Fruit fly (Drosophila melanogaster) whole organism, embryonic: ENCODE results near the gene CG16903.

Experiments
- Blimp-1 ChIP-seq: fragments of 200-800 bp; sonication (Bioruptor generic); optimal IDR thresholded peaks from 3 replicates; lab custom pipeline; 2018; ENCODE audit warnings: missing biosample characterization, missing genetic modification characterization, mild to moderate bottlenecking, moderate library complexity, missing genetic modification reagents
- Bteb2 ChIP-seq: fragments of 200-800 bp; sonication (Bioruptor generic); optimal IDR thresholded peaks from 2 replicates; lab custom pipeline; 2016; ENCODE audit warnings: missing biosample characterization, missing genetic modification characterization
- CG10209 ChIP-seq: fragments of 200-800 bp; sonication (Bioruptor generic); optimal IDR thresholded peaks from 3 replicates; lab custom pipeline; 2017; ENCODE audit warnings: missing biosample characterization, mild to moderate bottlenecking, missing genetic modification characterization, missing genetic modification reagents
- CG11085 ChIP-seq: fragments of 200-800 bp; sonication (Bioruptor generic); IDR thresholded peaks from 2 replicates; pipeline ENCODE4 v1.3.6; 2022; ENCODE audit warnings: missing biosample characterization, missing genetic modification characterization
- CG11723 ChIP-seq: fragments of 200-800 bp; sonication (Bioruptor generic); optimal IDR thresholded peaks from 2 replicates; lab custom pipeline; 2017; ENCODE audit warnings: missing biosample characterization, mild to moderate bottlenecking, missing genetic modification characterization
- CG12219 ChIP-seq: fragments of 200-800 bp; sonication (Bioruptor generic); optimal IDR thresholded peaks from 3 replicates; lab custom pipeline; 2018; ENCODE audit warnings: missing biosample characterization, mild to moderate bottlenecking, missing genetic modification characterization
- CG14667 ChIP-seq: fragments of 200-800 bp; sonication (Bioruptor generic); IDR thresholded peaks from 2 replicates; pipeline ENCODE4 v1.3.6; 2022; ENCODE audit warnings: missing biosample characterization, missing genetic modification characterization
- CG15696 ChIP-seq: fragments of 200-800 bp; sonication (Bioruptor generic); optimal IDR thresholded peaks from 2 replicates; lab custom pipeline; 2019; ENCODE audit warnings: missing biosample characterization, mild to moderate bottlenecking, missing genetic modification characterization, moderate library complexity
- CG18262 ChIP-seq: fragments of 200-800 bp; optimal IDR thresholded peaks from 3 replicates; lab custom pipeline; 2019; ENCODE audit warnings: missing biosample characterization, mild to moderate bottlenecking, missing genetic modification characterization, moderate library complexity
- CG2116 ChIP-seq: fragments of 200-800 bp; sonication (Bioruptor generic); optimal IDR thresholded peaks from 3 replicates; lab custom pipeline; 2018; ENCODE audit warnings: missing biosample characterization, mild to moderate bottlenecking, missing genetic modification characterization
- CG2120 ChIP-seq: fragments of 200-800 bp; sonication (Bioruptor generic); optimal IDR thresholded peaks from 3 replicates; lab custom pipeline; 2016; ENCODE audit warnings: missing biosample characterization, missing genetic modification characterization
- CG2875 ChIP-seq: fragments of 200-800 bp; sonication (Bioruptor generic); optimal IDR thresholded peaks from 2 replicates; lab custom pipeline; 2017; ENCODE audit warnings: missing biosample characterization, mild to moderate bottlenecking, missing genetic modification characterization, missing genetic modification reagents
- CG33213 ChIP-seq: fragments of 200-800 bp; sonication (Bioruptor generic); optimal IDR thresholded peaks from 3 replicates; lab custom pipeline; 2016; ENCODE audit warnings: missing biosample characterization, missing genetic modification characterization
- CG33557 ChIP-seq: fragments of 200-800 bp; sonication (Bioruptor generic); optimal IDR thresholded peaks from 2 replicates; lab custom pipeline; 2019; ENCODE audit warnings: missing biosample characterization, mild to moderate bottlenecking, missing genetic modification characterization, moderate library complexity
- CG3726 ChIP-seq: fragments of 200-800 bp; sonication (Bioruptor generic); IDR thresholded peaks from 3 replicates; pipeline ENCODE4, ENCODE4 v1.3.6; 2022; ENCODE audit warnings: missing biosample characterization, missing genetic modification characterization
- CG42726 ChIP-seq: fragments of 200-800 bp; sonication (Bioruptor generic); IDR thresholded peaks from 2 replicates; pipeline ENCODE4 v1.3.6; 2022; ENCODE audit warnings: missing biosample characterization, missing genetic modification characterization; ENCODE audit not compliant: partially characterized antibody
- CG5180 ChIP-seq: fragments of 200-800 bp; sonication (Bioruptor generic); optimal IDR thresholded peaks from 3 replicates; lab custom pipeline; 2017; ENCODE audit warnings: missing biosample characterization, missing genetic modification characterization, mild to moderate bottlenecking, moderate library complexity, missing genetic modification reagents
- CG6654 ChIP-seq: fragments of 200-800 bp; sonication (Bioruptor generic); optimal IDR thresholded peaks from 2 replicates; lab custom pipeline; 2017; ENCODE audit warnings: missing biosample characterization, mild to moderate bottlenecking, missing genetic modification characterization
- CG6791 ChIP-seq: fragments of 200-800 bp; sonication (Bioruptor generic); IDR thresholded peaks from 3 replicates; pipeline ENCODE4 v1.3.6; 2022; ENCODE audit warnings: missing biosample characterization, missing genetic modification characterization; ENCODE audit not compliant: partially characterized antibody
- CG7357 ChIP-seq: fragments of 200-800 bp; sonication (Bioruptor generic); IDR thresholded peaks from 3 replicates; pipeline ENCODE4 v1.3.6; 2022; ENCODE audit warnings: missing biosample characterization, missing genetic modification characterization
- CG7987 ChIP-seq: fragments of 200-800 bp; sonication (Bioruptor generic); optimal IDR thresholded peaks from 2 replicates; lab custom pipeline; 2018; ENCODE audit warnings: missing biosample characterization, mild to moderate bottlenecking, missing genetic modification characterization, moderate library complexity
- CG8089 ChIP-seq: fragments of 200-800 bp; sonication (Bioruptor generic); optimal IDR thresholded peaks from 3 replicates; lab custom pipeline; 2016; ENCODE audit warnings: missing biosample characterization, missing genetic modification characterization
- CG8359 ChIP-seq: fragments of 200-800 bp; sonication (Bioruptor generic); optimal IDR thresholded peaks from 2 replicates; lab custom pipeline; 2017; ENCODE audit warnings: missing biosample characterization, mild to moderate bottlenecking, missing genetic modification characterization, borderline replicate concordance
- CG8478 ChIP-seq: fragments of >200 bp; optimal IDR thresholded peaks from 2 replicates; lab custom pipeline; 2018
- CG9609 ChIP-seq: fragments of 200-800 bp; sonication (Bioruptor generic); optimal IDR thresholded peaks from 3 replicates; lab custom pipeline; 2016; ENCODE audit warnings: missing biosample characterization, missing genetic modification characterization
- CHES-1-like ChIP-seq: fragments of 200-800 bp; sonication (Bioruptor generic); optimal IDR thresholded peaks from 2 replicates; lab custom pipeline; 2016; ENCODE audit warnings: missing biosample characterization, missing genetic modification characterization
- Dip2 ChIP-seq: fragments of 200-800 bp; sonication (Bioruptor generic); IDR thresholded peaks from 2 replicates; pipeline ENCODE4 v1.3.6; 2022; ENCODE audit warnings: missing biosample characterization, missing genetic modification characterization
- Gug ChIP-seq: fragments of 200-800 bp; sonication (Bioruptor generic); IDR thresholded peaks from 4 replicates; pipeline ENCODE4 v1.3.6; 2022; ENCODE audit warnings: missing biosample characterization, missing genetic modification characterization
- H2.0 ChIP-seq: fragments of 200-800 bp; sonication (Bioruptor generic); IDR thresholded peaks from 2 replicates; pipeline ENCODE4 v1.3.6; 2022; ENCODE audit warnings: missing biosample characterization, missing genetic modification characterization
- Mrtf ChIP-seq: fragments of 200-800 bp; sonication (Bioruptor generic); IDR thresholded peaks from 3 replicates; pipeline ENCODE4 v1.3.6; 2022; ENCODE audit warnings: missing biosample characterization, missing genetic modification characterization
- Oaz ChIP-seq: fragments of 200-800 bp; sonication (Bioruptor generic); IDR thresholded peaks from 2 replicates; pipeline ENCODE4 v1.3.6; 2022; ENCODE audit warnings: missing biosample characterization, missing genetic modification characterization
- PHDP ChIP-seq: fragments of 200-800 bp; sonication (Bioruptor generic); optimal IDR thresholded peaks from 3 replicates; lab custom pipeline; 2018; ENCODE audit warnings: missing biosample characterization, mild to moderate bottlenecking, missing genetic modification characterization, moderate library complexity
- Six4 ChIP-seq: fragments of 200-800 bp; sonication (Bioruptor generic); optimal IDR thresholded peaks from 2 replicates; lab custom pipeline; 2016; ENCODE audit warnings: missing biosample characterization, missing genetic modification characterization
- bowl ChIP-seq: fragments of 200-800 bp; sonication (Bioruptor generic); IDR thresholded peaks from 2 replicates; pipeline ENCODE4 v1.3.6; 2022; ENCODE audit warnings: missing biosample characterization, missing genetic modification characterization
- btn ChIP-seq: fragments of 200-800 bp; sonication (Bioruptor generic); optimal IDR thresholded peaks from 2 replicates; lab custom pipeline; 2016; ENCODE audit warnings: missing biosample characterization, missing genetic modification characterization
- ci ChIP-seq: fragments of 200-800 bp; sonication (Bioruptor generic); IDR thresholded peaks from 3 replicates; pipeline ENCODE4 v1.3.6; 2022; ENCODE audit warnings: missing biosample characterization, missing genetic modification characterization
- crc ChIP-seq: fragments of 200-800 bp; sonication (Bioruptor generic); optimal IDR thresholded peaks from 2 replicates; lab custom pipeline; 2016; ENCODE audit warnings: missing biosample characterization, missing genetic modification characterization
- ems ChIP-seq: fragments of 200-800 bp; sonication (Bioruptor generic); optimal IDR thresholded peaks from 3 replicates; lab custom pipeline; 2016; ENCODE audit warnings: missing biosample characterization, missing genetic modification characterization
- hth ChIP-seq: fragments of >200 bp; optimal IDR thresholded peaks from 2 replicates; lab custom pipeline; 2017; ENCODE audit warnings: inconsistent platforms
- kah ChIP-seq: fragments of 200-800 bp; sonication (Bioruptor generic); optimal IDR thresholded peaks from 2 replicates; lab custom pipeline; 2018; ENCODE audit warnings: missing biosample characterization, mild to moderate bottlenecking, missing genetic modification characterization
- nmo ChIP-seq: fragments of 200-800 bp; sonication (Bioruptor generic); optimal IDR thresholded peaks from 2 replicates; lab custom pipeline; 2018; ENCODE audit warnings: missing biosample characterization, mild to moderate bottlenecking, missing genetic modification characterization, moderate library complexity
- pan ChIP-seq, 4 experiments: fragments of >200 bp in 3 of 4; fragments of 200-800 bp in 1 of 4; sonication (Bioruptor generic) in 1 of 4; optimal IDR thresholded peaks in 3 of 4; IDR thresholded peaks in 1 of 4; 2 replicates each; pipeline versions ENCODE4 v1.3.6 to Lab custom; 2017 to 2022; ENCODE audit warnings: missing biosample characterization in 2 of 4, missing genetic modification characterization in 2 of 4, mixed read lengths in 1 of 4
- sc ChIP-seq, 3 experiments: fragments of >200 bp in 2 of 3; fragments of 200-800 bp in 1 of 3; sonication (Bioruptor generic) in 1 of 3; optimal IDR thresholded peaks; 2 replicates in 2 of 3; 3 replicates in 1 of 3; lab custom pipeline; 2017; ENCODE audit warnings: mild to moderate bottlenecking in 1 of 3, missing biosample characterization in 1 of 3, missing genetic modification characterization in 1 of 3, missing genetic modification reagents in 1 of 3
- slou ChIP-seq: fragments of 200-800 bp; sonication (Bioruptor generic); optimal IDR thresholded peaks from 3 replicates; lab custom pipeline; 2016; ENCODE audit warnings: missing biosample characterization, missing genetic modification characterization
- so ChIP-seq: fragments of 200-800 bp; sonication (Bioruptor generic); IDR thresholded peaks from 3 replicates; pipeline ENCODE4 v1.3.6; 2022; ENCODE audit warnings: missing biosample characterization, missing genetic modification characterization
- usp ChIP-seq: fragments of >200 bp; optimal IDR thresholded peaks from 2 replicates; lab custom pipeline; 2017; ENCODE audit warnings: missing biosample characterization, missing genetic modification characterization
- vnd ChIP-seq: fragments of 200-800 bp; sonication (Bioruptor generic); IDR thresholded peaks from 3 replicates; pipeline ENCODE4 v1.3.6; 2022; ENCODE audit warnings: missing biosample characterization, missing genetic modification characterization; ENCODE audit not compliant: partially characterized antibody
- vvl ChIP-seq: fragments of 200-800 bp; sonication (Bioruptor generic); IDR thresholded peaks from 2 replicates; pipeline ENCODE4 v1.3.6; 2022; ENCODE audit warnings: missing biosample characterization, missing genetic modification characterization
- wor ChIP-seq: fragments of 200-800 bp; sonication (Bioruptor generic); IDR thresholded peaks from 2 replicates; pipeline ENCODE4 v1.3.6; 2022; ENCODE audit warnings: missing biosample characterization, missing genetic modification characterization
- zen2 ChIP-seq: fragments of 200-800 bp; sonication (Bioruptor generic); IDR thresholded peaks from 3 replicates; pipeline ENCODE4 v1.3.6; 2022; ENCODE audit warnings: missing biosample characterization, missing genetic modification characterization; ENCODE audit not compliant: partially characterized antibody

The CG16903 gene

DNA sequence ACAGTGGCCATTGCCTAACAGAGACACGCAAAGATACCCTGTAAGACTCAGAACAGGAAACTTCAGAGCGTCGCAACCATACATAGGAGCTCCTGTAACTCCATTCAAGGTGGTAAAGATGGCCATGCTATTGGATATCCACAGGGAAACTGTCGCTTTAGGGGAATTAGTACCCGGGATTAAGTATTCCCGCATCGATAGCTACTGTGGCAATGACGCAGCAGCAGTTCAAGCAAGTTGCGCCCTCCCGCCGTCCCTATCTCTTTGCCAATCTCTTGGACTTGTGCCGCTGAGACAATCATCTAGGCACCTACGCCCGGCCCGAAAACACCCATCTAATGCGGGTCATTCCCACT is 9.5 kb downstream of the CG16903 start (continued):
- TF ChIP-seq CG8359 = no peak
- no peak for TF ChIP-seq usp (GFP tag; lab: Kevin White, UChicago)
- TF ChIP-seq CG9609 = peak; percentile 23
- no peak for TF ChIP-seq zen2 (GFP tag; lab: Robert Waterston, UW)
- no peak for TF ChIP-seq Bteb2
- TF ChIP-seq PHDP (tag; lab: Kevin White, UChicago) = peak; percentile 55
- no peak for TF ChIP-seq CG42726 (GFP tag; lab: Robert Waterston, UW)
- TF ChIP-seq Dip2 = no peak
- TF ChIP-seq CG6654 (GFP tag; lab: Kevin White, UChicago) = no peak
- TF ChIP-seq CG14667 (GFP tag; lab: Robert Waterston, UW) = peak; percentile 31; the same call in 1 of the 2 replicates
- 0 out of 3 replicates have a peak, but pooled peaks have one; percentile 44 for TF ChIP-seq CG3726 (GFP tag; lab: Robert Waterston, UW)
- TF ChIP-seq hth (lab: Kevin White, UChicago) = no peak
- peak; percentile 5 for TF ChIP-seq CG11723
- no peak for TF ChIP-seq CG2116 (GFP tag; lab: Kevin White, UChicago)
- TF ChIP-seq slou (GFP tag; lab: Kevin White, UChicago) = no peak
- no peak for TF ChIP-seq bowl (GFP tag; lab: Robert Waterston, UW)
- peak; percentile 63; the same call in 2 of the 4 replicates for TF ChIP-seq Gug (GFP tag; lab: Robert Waterston, UW)
- TF ChIP-seq CHES-1-like (GFP tag; lab: Kevin White, UChicago) = peak; percentile 36
- TF ChIP-seq vnd (GFP tag; lab: Robert Waterston, UW) = no peak
- peak; percentile 15 for TF ChIP-seq btn (GFP tag; lab: Kevin White, UChicago)
- peak; percentile 76 for TF ChIP-seq Mrtf (GFP tag; lab: Robert Waterston, UW)
- peak; percentile 63; the same call in 2 of the 3 replicates for TF ChIP-seq CG7357
- TF ChIP-seq CG7987 (GFP tag; lab: Kevin White, UChicago) = peak; percentile 42
- peak; percentile 43 for TF ChIP-seq CG10209 (GFP tag; lab: Kevin White, UChicago)
- 0 out of 3 replicates have a peak, but pooled peaks have one; percentile 43 for TF ChIP-seq ci
- peak; percentile 40 for TF ChIP-seq Blimp-1 (GFP tag; lab: Kevin White, UChicago)
- TF ChIP-seq H2.0 (GFP tag; lab: Robert Waterston, UW) = peak; percentile 66
- TF ChIP-seq CG15696 (tag; lab: Kevin White, UChicago) = no peak
- no peak for TF ChIP-seq CG8478 (lab: Kevin White, UChicago)
- TF ChIP-seq sc (optimal IDR thresholded peaks at IDR 0.05; lab: Kevin White, UChicago) = no peak
- no peak for TF ChIP-seq sc (GFP tag; optimal IDR thresholded peaks at IDR 0.05; lab: Kevin White, UChicago)
- TF ChIP-seq so = peak; percentile 72; the same call in 2 of the 3 replicates
- TF ChIP-seq CG2875 (GFP tag; lab: Kevin White, UChicago) = peak; percentile 8
- peak; percentile 39 for TF ChIP-seq CG18262
- TF ChIP-seq CG5180 (GFP tag; lab: Kevin White, UChicago) = peak; percentile 38
- TF ChIP-seq CG8089 (GFP tag; lab: Kevin White, UChicago) = peak; percentile 25
- TF ChIP-seq CG11085 = peak; percentile 41; the same call in 1 of the 2 replicates
- TF ChIP-seq Six4 = peak; percentile 14
- peak; percentile 70 for TF ChIP-seq CG2120 (GFP tag; lab: Kevin White, UChicago)
- peak; percentile 48 for TF ChIP-seq CG12219 (GFP tag; lab: Kevin White, UChicago)
- no peak for TF ChIP-seq CG33557 (GFP tag; lab: Kevin White, UChicago)
- TF ChIP-seq pan (optimal IDR thresholded peaks at IDR 0.05; lab: Kevin White, UChicago) = no peak
- peak in 1 of 2 experiments; percentile 74 for TF ChIP-seq pan (GFP tag; optimal IDR thresholded peaks at IDR 0.05 in 1 of 2, IDR thresholded peaks at IDR 0.05 in 1 of 2)
- peak; percentile 52 for TF ChIP-seq nmo (GFP tag; lab: Kevin White, UChicago)
- TF ChIP-seq Oaz (GFP tag; lab: Robert Waterston, UW) = peak; percentile 61
- TF ChIP-seq crc (GFP tag; lab: Kevin White, UChicago) = peak; percentile 32
- TF ChIP-seq wor = peak; percentile 34; the same call in 1 of the 2 replicates
- peak; percentile 11 for TF ChIP-seq CG33213
- TF ChIP-seq vvl (GFP tag; lab: Robert Waterston, UW) = peak; percentile 80
- TF ChIP-seq ems (GFP tag; lab: Kevin White, UChicago) = no peak
- TF ChIP-seq kah = no peak
- no peak for TF ChIP-seq CG6791 (GFP tag; lab: Robert Waterston, UW)
